Worm (Caenorhabditis elegans) whole organism, L2 larva: ENCODE data around the gene C49F5.7.

Source experiments
- C34F6.9 ChIP-seq: fragments of 150-350 bp; optimal IDR thresholded peaks from 2 replicates; lab custom pipeline; 2014; ENCODE audit warnings: missing biosample characterization, missing genetic modification characterization
- F13H6.1 ChIP-seq: sonication (generic microtip); optimal IDR thresholded peaks from 2 replicates; lab custom pipeline; 2016; ENCODE audit warnings: missing genetic modification characterization, missing compliant biosample characterization
- Y55F3AM.14 ChIP-seq: fragments of 200-800 bp; sonication (Bioruptor generic); optimal IDR thresholded peaks from 2 replicates; lab custom pipeline; 2018; ENCODE audit warnings: mild to moderate bottlenecking, missing genetic modification characterization, missing compliant biosample characterization
- ZK546.5 ChIP-seq: sonication (generic microtip); optimal IDR thresholded peaks from 2 replicates; lab custom pipeline; 2017; ENCODE audit warnings: missing biosample characterization, missing genetic modification characterization
- alr-1 ChIP-seq: fragments of 150-350 bp; optimal IDR thresholded peaks from 2 replicates; lab custom pipeline; 2014; ENCODE audit warnings: missing biosample characterization, missing genetic modification characterization
- aly-2 ChIP-seq: fragments of 150-350 bp; optimal IDR thresholded peaks from 2 replicates; lab custom pipeline; 2014; ENCODE audit warnings: missing biosample characterization, missing genetic modification characterization
- ama-1 ChIP-seq: fragments of 150-350 bp; optimal IDR thresholded peaks from 2 replicates; lab custom pipeline; 2018; ENCODE audit warnings: inconsistent platforms
- ceh-16 ChIP-seq: fragments of 150-350 bp; optimal IDR thresholded peaks from 2 replicates; lab custom pipeline; 2014; ENCODE audit warnings: missing biosample characterization, missing genetic modification characterization
- crh-2 ChIP-seq: sonication (generic microtip); optimal IDR thresholded peaks from 2 replicates; lab custom pipeline; 2017; ENCODE audit warnings: missing biosample characterization, missing genetic modification characterization
- dmd-4 ChIP-seq: sonication (generic microtip); optimal IDR thresholded peaks from 2 replicates; lab custom pipeline; 2017; ENCODE audit warnings: missing biosample characterization, missing genetic modification characterization
- egl-27 ChIP-seq: sonication (generic microtip); optimal IDR thresholded peaks from 3 replicates; lab custom pipeline; 2017; ENCODE audit warnings: missing biosample characterization, missing genetic modification reagents, missing genetic modification characterization
- elt-1 ChIP-seq: fragments of 150-350 bp; optimal IDR thresholded peaks from 2 replicates; lab custom pipeline; 2014; ENCODE audit warnings: missing biosample characterization, missing genetic modification characterization
- elt-3 ChIP-seq: sonication (generic microtip); optimal IDR thresholded peaks from 2 replicates; lab custom pipeline; 2017; ENCODE audit warnings: missing biosample characterization, missing genetic modification characterization
- fos-1 ChIP-seq: fragments of 150-350 bp; optimal IDR thresholded peaks from 2 replicates; lab custom pipeline; 2014; ENCODE audit warnings: missing biosample characterization, missing genetic modification characterization
- gmeb-1 ChIP-seq: fragments of 150-350 bp; optimal IDR thresholded peaks from 2 replicates; lab custom pipeline; 2014; ENCODE audit warnings: missing biosample characterization, missing genetic modification characterization
- lin-13 ChIP-seq: fragments of 150-350 bp; optimal IDR thresholded peaks from 2 replicates; lab custom pipeline; 2014; ENCODE audit warnings: missing biosample characterization, missing genetic modification reagents, missing genetic modification characterization
- lin-39 ChIP-seq: fragments of 150-350 bp; optimal IDR thresholded peaks from 2 replicates; lab custom pipeline; 2014; ENCODE audit warnings: missing biosample characterization, missing genetic modification reagents, missing genetic modification characterization
- mbf-1 ChIP-seq: sonication (generic microtip); optimal IDR thresholded peaks from 2 replicates; lab custom pipeline; 2017; ENCODE audit warnings: missing biosample characterization, missing genetic modification characterization
- mdl-1 ChIP-seq, 2 experiments: fragments of 150-350 bp in 1 of 2; sonication (generic microtip) in 1 of 2; optimal IDR thresholded peaks; 2 replicates each; lab custom pipeline; 2017; ENCODE audit warnings: missing biosample characterization in 2 of 2, missing genetic modification characterization in 2 of 2
- nhr-129 ChIP-seq: fragments of 150-350 bp; optimal IDR thresholded peaks from 2 replicates; lab custom pipeline; 2014; ENCODE audit warnings: missing biosample characterization, missing genetic modification characterization
- nhr-21 ChIP-seq: fragments of 150-350 bp; optimal IDR thresholded peaks from 2 replicates; lab custom pipeline; 2014; ENCODE audit warnings: missing biosample characterization, missing genetic modification characterization
- nhr-23 ChIP-seq: fragments of 150-350 bp; optimal IDR thresholded peaks from 2 replicates; lab custom pipeline; 2014; ENCODE audit warnings: missing biosample characterization, missing genetic modification reagents, missing genetic modification characterization
- nhr-237 ChIP-seq: fragments of 150-350 bp; optimal IDR thresholded peaks from 2 replicates; lab custom pipeline; 2014; ENCODE audit warnings: missing biosample characterization, missing genetic modification characterization
- nhr-25 ChIP-seq: fragments of 150-350 bp; sonication (generic microtip); optimal IDR thresholded peaks from 3 replicates; lab custom pipeline; 2014; ENCODE audit warnings: missing biosample characterization, missing genetic modification characterization
- nhr-6 ChIP-seq: fragments of 150-350 bp; optimal IDR thresholded peaks from 2 replicates; lab custom pipeline; 2014; ENCODE audit warnings: missing biosample characterization, missing genetic modification characterization
- nhr-77 ChIP-seq: fragments of 150-350 bp; optimal IDR thresholded peaks from 2 replicates; lab custom pipeline; 2014; ENCODE audit warnings: missing biosample characterization, missing genetic modification characterization
- skn-1 ChIP-seq: sonication (generic microtip); optimal IDR thresholded peaks from 2 replicates; lab custom pipeline; 2017; ENCODE audit warnings: missing biosample characterization, missing genetic modification characterization
- sma-3 ChIP-seq: sonication (generic microtip); optimal IDR thresholded peaks from 2 replicates; lab custom pipeline; 2016; ENCODE audit warnings: missing genetic modification reagents, missing genetic modification characterization, missing compliant biosample characterization
- sma-9 ChIP-seq, 2 experiments: fragments of 150-350 bp in 1 of 2; sonication (generic microtip) in 1 of 2; optimal IDR thresholded peaks; 2 replicates each; lab custom pipeline; 2014 to 2016; ENCODE audit warnings: missing genetic modification characterization in 2 of 2, mild to moderate bottlenecking in 1 of 2, missing biosample characterization in 1 of 2, missing compliant biosample characterization in 1 of 2, missing genetic modification reagents in 1 of 2, moderate library complexity in 1 of 2
- snpc-4 ChIP-seq: fragments of 150-350 bp; optimal IDR thresholded peaks from 2 replicates; lab custom pipeline; 2014; ENCODE audit warnings: missing biosample characterization, missing genetic modification characterization
- unc-39 ChIP-seq: fragments of 150-350 bp; optimal IDR thresholded peaks from 2 replicates; lab custom pipeline; 2014; ENCODE audit warnings: missing biosample characterization, missing genetic modification characterization
- zag-1 ChIP-seq: fragments of 150-350 bp; optimal IDR thresholded peaks from 2 replicates; lab custom pipeline; 2014; ENCODE audit warnings: missing biosample characterization, missing genetic modification characterization
- ztf-1 ChIP-seq: fragments of 200-800 bp; sonication (Bioruptor generic); conservative IDR thresholded peaks from 2 replicates; pipeline ENCODE4 v1.3.6; 2022; ENCODE audit warnings: missing genetic modification characterization, missing compliant biosample characterization
- ztf-11 ChIP-seq: sonication (generic microtip); optimal IDR thresholded peaks from 2 replicates; lab custom pipeline; 2017; ENCODE audit warnings: missing biosample characterization, missing genetic modification characterization
- ztf-4 ChIP-seq: fragments of 150-350 bp; optimal IDR thresholded peaks from 2 replicates; lab custom pipeline; 2014; ENCODE audit warnings: missing biosample characterization, missing genetic modification characterization

Gene C49F5.7

DNA sequence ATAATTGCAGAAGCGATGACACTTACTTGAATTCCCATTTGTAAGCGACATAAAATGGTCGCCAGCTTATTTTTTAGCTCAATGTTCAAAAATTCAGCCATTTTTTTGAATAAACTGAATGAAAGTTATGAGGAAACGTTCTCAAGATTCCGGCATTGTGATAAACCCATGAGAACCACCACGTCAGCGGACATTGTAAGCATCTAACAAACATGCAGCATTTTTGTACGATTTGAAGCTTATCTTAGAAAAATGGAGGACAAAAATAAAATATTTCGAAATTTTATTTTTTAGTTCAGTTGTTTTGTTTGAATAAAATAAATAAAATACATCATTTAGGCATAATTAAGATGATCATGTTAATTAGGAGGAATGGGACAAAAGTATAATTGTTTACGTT, 41.4 kb upstream of the C49F5.7 start, which contains the start of gene T08D10.4:
T08D10.4 (minus strand) TSS at position 101 of the 400 bp plus-strand sequence.
- TF ChIP-seq C34F6.9 (tag; lab: Kevin White, UChicago) = no peak
- no peak for TF ChIP-seq ztf-11
- TF ChIP-seq sma-9 (GFP tag; optimal IDR thresholded peaks at IDR 0.05; lab: Kevin White, UChicago) = no peak
- TF ChIP-seq sma-9 (tag; optimal IDR thresholded peaks at IDR 0.05; lab: Kevin White, UChicago) = no peak
- TF ChIP-seq aly-2 (tag; lab: Kevin White, UChicago) = no peak
- TF ChIP-seq unc-39 (tag; lab: Kevin White, UChicago) = no peak
- TF ChIP-seq crh-2 (tag; lab: Kevin White, UChicago) = no peak
- no peak for TF ChIP-seq elt-3 (tag; lab: Kevin White, UChicago)
- no peak for TF ChIP-seq nhr-25
- no peak for TF ChIP-seq lin-13 (GFP tag; lab: Kevin White, UChicago)
- TF ChIP-seq elt-1 (tag; lab: Kevin White, UChicago) = no peak
- no peak for TF ChIP-seq gmeb-1 (tag; lab: Kevin White, UChicago)
- no peak for TF ChIP-seq mdl-1 (tag; optimal IDR thresholded peaks at IDR 0.05; lab: Kevin White, UChicago)
- TF ChIP-seq ama-1 (lab: Kevin White, UChicago) = no peak
- no peak for TF ChIP-seq alr-1 (tag; lab: Kevin White, UChicago)
- no peak for TF ChIP-seq ztf-4 (tag; lab: Kevin White, UChicago)
- TF ChIP-seq nhr-129 (tag; lab: Kevin White, UChicago) = no peak
- no peak for TF ChIP-seq F13H6.1 (tag; lab: Kevin White, UChicago)
- no peak for TF ChIP-seq egl-27 (tag; lab: Kevin White, UChicago)
- no peak for TF ChIP-seq sma-3 (GFP tag; lab: Kevin White, UChicago)

DNA sequence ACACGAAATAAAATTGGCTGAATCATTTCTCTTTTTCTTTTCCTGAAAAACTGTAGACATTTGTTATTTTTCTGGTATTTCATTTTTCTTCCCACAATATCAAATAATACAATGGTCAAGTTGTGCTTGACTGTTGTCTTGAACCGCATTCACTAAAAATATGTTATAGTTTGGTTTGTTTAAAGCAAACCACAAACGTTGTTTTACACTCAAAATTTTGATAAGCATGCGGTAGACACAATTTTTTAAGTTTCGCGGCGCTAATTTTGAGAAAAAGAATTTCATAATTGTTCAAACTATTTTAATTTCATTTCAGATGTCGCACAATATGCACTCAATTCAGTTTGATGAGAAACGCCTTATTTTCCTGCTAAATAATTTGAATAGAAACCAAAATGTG, 39.5 kb upstream of the C49F5.7 start, which contains the start of gene T08D10.3:
T08D10.3 (plus strand) TSS at position 301 of the 400 bp plus-strand sequence.
- TF ChIP-seq sma-9 (GFP tag; optimal IDR thresholded peaks at IDR 0.05; lab: Kevin White, UChicago) (no peak), sma-9 (tag; optimal IDR thresholded peaks at IDR 0.05; lab: Kevin White, UChicago) (no peak), dmd-4 (tag; lab: Kevin White, UChicago) (no peak), fos-1 (tag; lab: Kevin White, UChicago) (no peak), mbf-1 (tag; lab: Kevin White, UChicago) (no peak), nhr-23 (tag; lab: Kevin White, UChicago) (no peak), nhr-237 (tag; lab: Kevin White, UChicago) (no peak), skn-1 (tag; lab: Kevin White, UChicago) (no peak), ztf-11 (no peak)

DNA sequence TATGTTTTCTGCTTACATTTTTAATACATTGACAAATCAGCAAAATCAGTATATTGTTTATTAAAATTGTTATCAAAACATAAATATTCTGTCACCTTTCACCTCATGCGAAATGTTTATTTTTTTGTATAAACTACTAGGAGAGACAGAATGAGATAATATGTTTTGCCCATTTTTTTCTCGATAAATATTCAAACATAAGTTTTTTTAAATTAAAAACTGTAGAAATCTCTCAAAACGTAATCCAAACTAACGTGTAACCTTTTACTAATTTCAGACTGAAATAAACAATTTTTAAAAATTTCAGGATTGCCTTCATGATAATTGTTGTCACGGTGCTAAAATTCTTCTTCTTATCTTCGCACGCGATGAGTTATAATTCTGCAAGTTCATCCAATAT, 37.3 kb upstream of the C49F5.7 start, which contains the start of gene T08D10.5:
T08D10.5 (plus strand) TSS at position 301 of the 400 bp plus-strand sequence.
- TF ChIP-seq ztf-1 (GFP tag; lab: Robert Waterston, UW) (no peak), elt-3 (tag; lab: Kevin White, UChicago) (no peak), lin-13 (GFP tag; lab: Kevin White, UChicago) (no peak), F13H6.1 (tag; lab: Kevin White, UChicago) (no peak), lin-39 (tag; lab: Kevin White, UChicago) (no peak), Y55F3AM.14 (no peak), nhr-21 (tag; lab: Kevin White, UChicago) (no peak)
- TF ChIP-seq, all 48 proteins: peak for 0

DNA sequence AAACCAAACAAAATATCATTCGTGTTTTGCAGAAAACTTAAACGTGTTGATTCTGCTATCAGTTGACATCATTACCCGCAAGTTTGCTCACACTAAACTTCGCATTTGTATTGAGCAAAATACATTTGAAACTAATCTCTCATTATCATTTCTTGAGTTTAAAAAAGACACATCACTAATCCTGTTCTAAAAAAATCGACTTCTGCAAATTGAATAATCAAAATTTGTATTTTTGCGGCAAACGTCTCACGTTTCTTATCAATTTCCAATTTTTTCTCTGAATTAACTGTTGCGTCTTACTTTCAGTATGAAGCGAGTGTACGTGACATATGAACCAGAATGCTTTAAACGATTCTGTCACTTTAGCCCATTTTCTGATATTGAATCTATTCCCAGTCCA, 34.7 kb upstream of the C49F5.7 start, which contains the start of gene C49F5.8:
C49F5.8 (plus strand) TSS at position 301 of the 400 bp plus-strand sequence.
- TF ChIP-seq gmeb-1 (tag; lab: Kevin White, UChicago) = no peak
- TF ChIP-seq snpc-4 (tag; lab: Kevin White, UChicago) = no peak
- TF ChIP-seq nhr-129 (tag; lab: Kevin White, UChicago) = no peak
- no peak for TF ChIP-seq crh-2 (tag; lab: Kevin White, UChicago)
- no peak for TF ChIP-seq Y55F3AM.14
- no peak for TF ChIP-seq zag-1 (tag; lab: Kevin White, UChicago)
- no peak for TF ChIP-seq nhr-25
- no peak for TF ChIP-seq egl-27 (tag; lab: Kevin White, UChicago)
- TF ChIP-seq ceh-16 = no peak
- no peak for TF ChIP-seq ama-1 (lab: Kevin White, UChicago)
- no peak for TF ChIP-seq nhr-77 (tag; lab: Kevin White, UChicago)
- TF ChIP-seq ztf-11 = no peak
- TF ChIP-seq mdl-1 (tag; optimal IDR thresholded peaks at IDR 0.05; lab: Kevin White, UChicago) = no peak
- no peak for TF ChIP-seq aly-2 (tag; lab: Kevin White, UChicago)
- no peak for TF ChIP-seq nhr-6
- TF ChIP-seq unc-39 (tag; lab: Kevin White, UChicago) = no peak
- TF ChIP-seq ZK546.5 (tag; lab: Kevin White, UChicago) = no peak
